Fruit fly (Drosophila melanogaster) S2 (cell line): Measurements from ENCODE around the gene Ctl1.

Experiments
- CG8478 ChIP-seq: fragments of >200 bp; optimal IDR thresholded peaks from 2 replicates; lab custom pipeline; 2018
- CTCF ChIP-seq, 2 experiments: fragments of >200 bp; optimal IDR thresholded peaks; 2 replicates each; lab custom pipeline; 2018

Ctl1 gene

dm6 chr3L:4270949-4271827, 6.6 kb upstream of the Ctl1 start:
- TF ChIP-seq CTCF (optimal IDR thresholded peaks at IDR 0.05; lab: Kevin White, UChicago) (no peak), CG8478 (lab: Kevin White, UChicago) (no peak)

- TF ChIP-seq CTCF (optimal IDR thresholded peaks at IDR 0.05; lab: Kevin White, UChicago) (no peak), CG8478 (lab: Kevin White, UChicago) (no peak)
Observed at dm6 chr3L:4272167-4272773, 5.5 kb upstream of the Ctl1 start.

dm6 chr3L:4282627-4283026, 4.9 kb downstream of the Ctl1 start, which contains the start of gene CG11583:
TSS of gene CG11583 (minus strand) at chr3L:4282817.
- TF ChIP-seq CTCF (optimal IDR thresholded peaks at IDR 0.05; lab: Kevin White, UChicago) (peak in 1 of 2 experiments; percentile 33), CG8478 (lab: Kevin White, UChicago) (no peak)

dm6 chr3L:4283428-4284089, 5.8 kb downstream of the Ctl1 start, which contains the start of the genes srw and CG1316:
TSS of gene srw (minus strand) at chr3L:4283478.
TSS of gene CG1316 (plus strand) at chr3L:4283851.
- TF ChIP-seq CG8478 (lab: Kevin White, UChicago) (no peak), CTCF (optimal IDR thresholded peaks at IDR 0.05; lab: Kevin White, UChicago) (peak in 1 of 2 experiments; percentile 12)

dm6 chr3L:4286784-4287183, 9.0 kb downstream of the Ctl1 start, which contains the start of gene TfIIEbeta:
TSS of gene TfIIEbeta (plus strand) at chr3L:4287038.
- TF ChIP-seq CTCF (optimal IDR thresholded peaks at IDR 0.05; lab: Kevin White, UChicago) (no peak), CG8478 (lab: Kevin White, UChicago) (no peak)

- TF ChIP-seq CTCF (optimal IDR thresholded peaks at IDR 0.05; lab: Kevin White, UChicago) (no peak), CG8478 (lab: Kevin White, UChicago) (no peak)
Observed at dm6 chr3L:4288591-4289056, 10.9 kb downstream of the Ctl1 start, which contains the start of gene Hexo1. TSS of gene Hexo1 (plus strand) at chr3L:4288641.

- TF ChIP-seq CG8478 (lab: Kevin White, UChicago) (no peak), CTCF (optimal IDR thresholded peaks at IDR 0.05; lab: Kevin White, UChicago) (no peak)
Observed at dm6 chr3L:4292120-4292697, 14.4 kb downstream of the Ctl1 start, which contains the start of the genes CG15012 and Fdx2. TSS of gene CG15012 (minus strand) at chr3L:4292246. TSS of gene Fdx2 (plus strand) at chr3L:4292482.

- TF ChIP-seq CG8478 (lab: Kevin White, UChicago) = no peak
- TF ChIP-seq CTCF (optimal IDR thresholded peaks at IDR 0.05; lab: Kevin White, UChicago) = no peak
Observed at dm6 chr3L:4293304-4293703, 15.5 kb downstream of the Ctl1 start.

- TF ChIP-seq CTCF (optimal IDR thresholded peaks at IDR 0.05; lab: Kevin White, UChicago) = no peak
- no peak for TF ChIP-seq CG8478 (lab: Kevin White, UChicago)
Observed at dm6 chr3L:4293711-4294110, 15.9 kb downstream of the Ctl1 start.

dm6 chr3L:4296760-4297159, 19.0 kb downstream of the Ctl1 start:
- no peak for TF ChIP-seq CTCF (optimal IDR thresholded peaks at IDR 0.05; lab: Kevin White, UChicago)
- TF ChIP-seq CG8478 (lab: Kevin White, UChicago) = no peak

dm6 chr3L:4302088-4302487, 24.3 kb downstream of the Ctl1 start:
- TF ChIP-seq CTCF (optimal IDR thresholded peaks at IDR 0.05; lab: Kevin White, UChicago) (no peak), CG8478 (lab: Kevin White, UChicago) (no peak)

dm6 chr3L:4304244-4304959, 26.6 kb downstream of the Ctl1 start:
- no peak for TF ChIP-seq CG8478 (lab: Kevin White, UChicago)
- no peak for TF ChIP-seq CTCF (optimal IDR thresholded peaks at IDR 0.05; lab: Kevin White, UChicago)

dm6 chr3L:4307691-4308383, 30.1 kb downstream of the Ctl1 start, which contains the start of gene dyl:
TSS of gene dyl (minus strand) at chr3L:4307718.
- TF ChIP-seq CG8478 (lab: Kevin White, UChicago) = no peak
- no peak for TF ChIP-seq CTCF (optimal IDR thresholded peaks at IDR 0.05; lab: Kevin White, UChicago)
